In the genomic region with DNA sequence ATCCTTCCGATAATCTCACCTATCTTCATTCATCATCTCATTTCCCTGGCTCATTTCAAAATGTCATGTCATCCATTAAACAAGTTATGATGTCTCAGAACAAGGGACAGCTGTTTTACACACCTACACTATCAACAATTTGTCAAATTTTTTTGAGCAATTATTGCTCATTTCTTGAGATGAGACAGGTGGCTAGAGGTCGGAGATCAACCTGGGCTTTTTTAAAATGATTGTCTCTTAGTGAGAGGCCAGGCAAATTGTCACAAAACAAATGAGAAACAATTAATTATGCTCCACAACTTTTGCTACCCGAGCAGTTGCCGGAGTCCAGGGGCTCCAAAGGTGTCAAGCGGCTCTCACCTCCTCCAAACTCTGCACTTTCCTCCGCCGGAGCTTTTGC, we compare ENCODE assay signal across 1 worm cellular context.
TF ChIP-seq lines count a peak whose summit lies in the region.

No protein-coding gene starts in this region.

TF ChIP-seq in whole organism, L1 larva, 84 proteins besides CTCF, POLR2A, EP300 and RAD21 (continued from another document):
- TF ChIP-seq ceh-90 (tag; optimal IDR thresholded peaks at IDR 0.05; lab: Kevin White, UChicago) (no peak), unc-98 (GFP tag; IDR thresholded peaks at IDR 0.05; lab: Robert Waterston, UW) (no peak), alr-1 (tag; optimal IDR thresholded peaks at IDR 0.05; lab: Kevin White, UChicago; ENCODE audit: borderline replicate concordance) (no peak), nhr-28 (tag; optimal IDR thresholded peaks at IDR 0.05; lab: Kevin White, UChicago) (no peak), fkh-4 (tag; optimal IDR thresholded peaks at IDR 0.05; lab: Kevin White, UChicago; ENCODE audit: borderline replicate concordance) (no peak), dpl-1 (GFP tag; optimal IDR thresholded peaks at IDR 0.05; lab: Kevin White, UChicago) (no peak), ceh-88 (GFP tag; IDR thresholded peaks at IDR 0.05; lab: Robert Waterston, UW) (no peak), tlp-1 (tag; optimal IDR thresholded peaks at IDR 0.05; lab: Kevin White, UChicago) (no peak), jun-1 (tag; optimal IDR thresholded peaks at IDR 0.05; lab: Kevin White, UChicago) (no peak), fkh-10 (GFP tag; optimal IDR thresholded peaks at IDR 0.05; lab: Kevin White, UChicago) (no peak), blmp-1 (tag; optimal IDR thresholded peaks at IDR 0.05; lab: Kevin White, UChicago) (no peak), C34B4.2 (tag; optimal IDR thresholded peaks at IDR 0.05; lab: Kevin White, UChicago) (no peak), lin-13 (GFP tag; optimal IDR thresholded peaks at IDR 0.05; lab: Kevin White, UChicago) (no peak), fkh-8 (tag; optimal IDR thresholded peaks at IDR 0.05; lab: Kevin White, UChicago) (no peak), hlh-17 (GFP tag; optimal IDR thresholded peaks at IDR 0.05; lab: Kevin White, UChicago; ENCODE audit: borderline replicate concordance) (no peak), hlh-4 (tag; optimal IDR thresholded peaks at IDR 0.05; lab: Kevin White, UChicago) (no peak), aha-1 (tag; optimal IDR thresholded peaks at IDR 0.05; lab: Kevin White, UChicago) (no peak), isw-1 (GFP tag; IDR thresholded peaks at IDR 0.05; lab: Robert Waterston, UW) (no peak), egl-27 (tag; optimal IDR thresholded peaks at IDR 0.05; lab: Kevin White, UChicago) (no peak), pax-3 (tag; optimal IDR thresholded peaks at IDR 0.05; lab: Kevin White, UChicago) (no peak), pqm-1 (tag; optimal IDR thresholded peaks at IDR 0.05; lab: Kevin White, UChicago) (no peak), sptf-1 (tag; optimal IDR thresholded peaks at IDR 0.05; lab: Kevin White, UChicago) (no peak), unc-130 (tag; optimal IDR thresholded peaks at IDR 0.05; lab: Kevin White, UChicago) (no peak), fos-1 (tag; optimal IDR thresholded peaks at IDR 0.05; lab: Kevin White, UChicago) (no peak), sox-4 (tag; optimal IDR thresholded peaks at IDR 0.05; lab: Kevin White, UChicago) (no peak), nhr-90 (tag; optimal IDR thresholded peaks at IDR 0.05; lab: Kevin White, UChicago; ENCODE audit: poor library complexity) (no peak), mep-1 (tag; optimal IDR thresholded peaks at IDR 0.05; lab: Kevin White, UChicago) (no peak), F16B12.6 (tag; optimal IDR thresholded peaks at IDR 0.05; lab: Kevin White, UChicago) (no peak), nhr-85 (tag; lab: Kevin White, UChicago) (no peak), skn-1 (tag; optimal IDR thresholded peaks at IDR 0.05; lab: Kevin White, UChicago) (no peak), grh-1 (GFP tag; IDR thresholded peaks at IDR 0.05; lab: Robert Waterston, UW) (no peak), mab-9 (GFP tag; IDR thresholded peaks at IDR 0.05; lab: Robert Waterston, UW) (no peak), nhr-84 (tag; optimal IDR thresholded peaks at IDR 0.05; lab: Kevin White, UChicago) (no peak), ets-5 (GFP tag; IDR thresholded peaks at IDR 0.05; lab: Robert Waterston, UW) (no peak), xbp-1 (tag; optimal IDR thresholded peaks at IDR 0.05; lab: Kevin White, UChicago) (no peak), ceh-8 (GFP tag; optimal IDR thresholded peaks at IDR 0.05; lab: Kevin White, UChicago) (no peak), elt-2 (tag; optimal IDR thresholded peaks at IDR 0.05; lab: Kevin White, UChicago) (no peak), lin-15B (tag; optimal IDR thresholded peaks at IDR 0.05; lab: Kevin White, UChicago) (no peak), nhr-11 (tag; optimal IDR thresholded peaks at IDR 0.05; lab: Kevin White, UChicago) (peak; percentile 33), aly-2 (tag; optimal IDR thresholded peaks at IDR 0.05; lab: Kevin White, UChicago) (no peak), lir-3 (tag; optimal IDR thresholded peaks at IDR 0.05; lab: Kevin White, UChicago; ENCODE audit: poor library complexity) (no peak), lin-39 (tag; optimal IDR thresholded peaks at IDR 0.05; lab: Kevin White, UChicago) (peak; percentile 68), egl-13 (tag; optimal IDR thresholded peaks at IDR 0.05; lab: Kevin White, UChicago) (no peak), C16A3.4 (tag; optimal IDR thresholded peaks at IDR 0.05; lab: Kevin White, UChicago) (no peak), elt-3 (tag; optimal IDR thresholded peaks at IDR 0.05; lab: Kevin White, UChicago) (no peak), rnt-1 (tag; optimal IDR thresholded peaks at IDR 0.05; lab: Kevin White, UChicago) (peak; percentile 74), ceh-63 (GFP tag; optimal IDR thresholded peaks at IDR 0.05; lab: Kevin White, UChicago) (no peak), ceh-82 (tag; optimal IDR thresholded peaks at IDR 0.05; lab: Kevin White, UChicago) (no peak), swsn-7 (tag; optimal IDR thresholded peaks at IDR 0.05; lab: Kevin White, UChicago) (no peak), ztf-4 (tag; optimal IDR thresholded peaks at IDR 0.05; lab: Kevin White, UChicago) (no peak), tbx-2 (tag; optimal IDR thresholded peaks at IDR 0.05; lab: Kevin White, UChicago) (peak; percentile 3), ces-1 (GFP tag; optimal IDR thresholded peaks at IDR 0.05; lab: Kevin White, UChicago) (no peak), pag-3 (tag; optimal IDR thresholded peaks at IDR 0.05; lab: Kevin White, UChicago; ENCODE audit: borderline replicate concordance, insufficient read depth) (no peak), nhr-76 (tag; optimal IDR thresholded peaks at IDR 0.05; lab: Kevin White, UChicago) (no peak), snu-23 (GFP tag; optimal IDR thresholded peaks at IDR 0.05; lab: Kevin White, UChicago) (no peak), nhr-20 (tag; optimal IDR thresholded peaks at IDR 0.05; lab: Kevin White, UChicago) (peak; percentile 4), Y116A8C.19 (tag; optimal IDR thresholded peaks at IDR 0.05; lab: Kevin White, UChicago; ENCODE audit: borderline replicate concordance) (no peak), unc-62 (GFP tag; optimal IDR thresholded peaks at IDR 0.05; lab: Kevin White, UChicago) (no peak), ama-1 (optimal IDR thresholded peaks at IDR 0.05; lab: Kevin White, UChicago) (no peak), nhr-47 (tag; optimal IDR thresholded peaks at IDR 0.05; lab: Kevin White, UChicago) (no peak), nhr-77 (tag; optimal IDR thresholded peaks at IDR 0.05; lab: Kevin White, UChicago) (no peak), vab-15 (tag; optimal IDR thresholded peaks at IDR 0.05; lab: Kevin White, UChicago) (peak; percentile 69), nhr-19 (GFP tag; conservative IDR thresholded peaks at IDR 0.05; lab: Robert Waterston, UW) (peak; percentile 47), lsy-2 (tag; optimal IDR thresholded peaks at IDR 0.05; lab: Kevin White, UChicago) (peak in 1 of 2 experiments; percentile 32), dsc-1 (tag; optimal IDR thresholded peaks at IDR 0.05; lab: Kevin White, UChicago) (no peak), hpl-2 (GFP tag; optimal IDR thresholded peaks at IDR 0.05; lab: Kevin White, UChicago) (no peak), ztf-11 (tag; optimal IDR thresholded peaks at IDR 0.05; lab: Kevin White, UChicago) (no peak)
TF ChIP-seq in whole organism, L1 larva: peak in this region for 11.
